Worm (Caenorhabditis elegans): ENCODE measurements around the gene M02D8.6.

The M02D8.6 gene

ce11 chrX:8752546-8752945, 20.8 kb upstream of the M02D8.6 start (continued):
- no peak for TF ChIP-seq jun-1 (tag; optimal IDR thresholded peaks at IDR 0.05)
- no peak for TF ChIP-seq ZK546.5 (tag; optimal IDR thresholded peaks at IDR 0.05)

ce11 chrX:8750660-8751059, 18.9 kb upstream of the M02D8.6 start, which contains the start of gene asns-2:
asns-2 (minus strand) TSS chrX:8750941.
- TF ChIP-seq ama-1 (optimal IDR thresholded peaks at IDR 0.05) (peak; percentile 68), pha-4 (tag; optimal IDR thresholded peaks at IDR 0.05) (no peak), snpc-4 (tag; optimal IDR thresholded peaks at IDR 0.05) (no peak), mml-1 (tag; optimal IDR thresholded peaks at IDR 0.05) (no peak), elt-1 (tag; optimal IDR thresholded peaks at IDR 0.05) (no peak), skn-1 (tag; optimal IDR thresholded peaks at IDR 0.05) (no peak), egl-27 (tag; optimal IDR thresholded peaks at IDR 0.05) (no peak), R02D3.7 (tag; optimal IDR thresholded peaks at IDR 0.05) (no peak)

- TF ChIP-seq elt-2 (tag; optimal IDR thresholded peaks at IDR 0.05) (peak; percentile 94), nhr-76 (tag; optimal IDR thresholded peaks at IDR 0.05) (no peak), lin-39 (tag; optimal IDR thresholded peaks at IDR 0.05) (peak; percentile 48), ztf-11 (tag; optimal IDR thresholded peaks at IDR 0.05) (no peak), mml-1 (tag; optimal IDR thresholded peaks at IDR 0.05) (no peak), pqm-1 (tag; optimal IDR thresholded peaks at IDR 0.05) (peak; percentile 97), ceh-16 (tag; optimal IDR thresholded peaks at IDR 0.05) (no peak), unc-62 (GFP tag; optimal IDR thresholded peaks at IDR 0.05) (no peak), nhr-67 (tag; optimal IDR thresholded peaks at IDR 0.05) (no peak), mdl-1 (tag; optimal IDR thresholded peaks at IDR 0.05) (no peak), nhr-237 (tag; optimal IDR thresholded peaks at IDR 0.05) (no peak), nhr-23 (tag; optimal IDR thresholded peaks at IDR 0.05) (peak; percentile 48), pha-4 (tag; optimal IDR thresholded peaks at IDR 0.05) (peak; percentile 74), zag-1 (tag; optimal IDR thresholded peaks at IDR 0.05) (no peak), nfya-1 (tag; optimal IDR thresholded peaks at IDR 0.05; ENCODE audit: insufficient read depth) (no peak), nhr-11 (tag; optimal IDR thresholded peaks at IDR 0.05) (no peak), jun-1 (tag; optimal IDR thresholded peaks at IDR 0.05) (peak; percentile 74), nhr-25 (tag; optimal IDR thresholded peaks at IDR 0.05) (peak; percentile 52), skn-1 (tag; optimal IDR thresholded peaks at IDR 0.05) (no peak), elt-1 (tag; optimal IDR thresholded peaks at IDR 0.05) (no peak), snpc-4 (tag; optimal IDR thresholded peaks at IDR 0.05) (no peak), hmg-11 (tag; optimal IDR thresholded peaks at IDR 0.05) (no peak), ceh-82 (tag; optimal IDR thresholded peaks at IDR 0.05) (no peak), elt-3 (tag; optimal IDR thresholded peaks at IDR 0.05) (peak; percentile 9 to 97 (median 97)), ZK546.5 (tag; optimal IDR thresholded peaks at IDR 0.05) (no peak), ceh-28 (tag; optimal IDR thresholded peaks at IDR 0.05) (no peak), nhr-43 (tag; optimal IDR thresholded peaks at IDR 0.05; ENCODE audit: poor library complexity, severe bottlenecking) (peak; percentile 42)
These were observed 18.5 kb upstream of the M02D8.6 start for ce11 chrX:8750209-8750608.

- TF ChIP-seq pha-4 (tag; optimal IDR thresholded peaks at IDR 0.05): no peak
- TF ChIP-seq hmg-11 (tag; optimal IDR thresholded peaks at IDR 0.05): no peak
- no peak for TF ChIP-seq ztf-11 (tag; optimal IDR thresholded peaks at IDR 0.05)
- TF ChIP-seq ceh-16 (tag; optimal IDR thresholded peaks at IDR 0.05): no peak
- no peak for TF ChIP-seq lin-39 (tag; optimal IDR thresholded peaks at IDR 0.05)
- no peak for TF ChIP-seq zag-1 (tag; optimal IDR thresholded peaks at IDR 0.05)
- no peak for TF ChIP-seq aly-2 (tag; optimal IDR thresholded peaks at IDR 0.05)
- TF ChIP-seq ceh-9 (tag; optimal IDR thresholded peaks at IDR 0.05): no peak
- TF ChIP-seq nhr-76 (tag; optimal IDR thresholded peaks at IDR 0.05): no peak
- no peak for TF ChIP-seq mdl-1 (tag; optimal IDR thresholded peaks at IDR 0.05)
- TF ChIP-seq nhr-11 (tag; optimal IDR thresholded peaks at IDR 0.05): no peak
- no peak for TF ChIP-seq fkh-10 (GFP tag; optimal IDR thresholded peaks at IDR 0.05)
- TF ChIP-seq unc-39 (tag; optimal IDR thresholded peaks at IDR 0.05): no peak
- no peak for TF ChIP-seq nhr-67 (tag; optimal IDR thresholded peaks at IDR 0.05)
- TF ChIP-seq ceh-28 (tag; optimal IDR thresholded peaks at IDR 0.05): no peak
- TF ChIP-seq nhr-77 (tag; optimal IDR thresholded peaks at IDR 0.05): no peak
These were observed 13.8 kb upstream of the M02D8.6 start for ce11 chrX:8745524-8745923.
